Fruit fly (Drosophila melanogaster): ENCODE measurements around the gene CG18749.

dm6 chr3R:8275031-8275430 lies 31.2 kb downstream of the CG18749 start:
- no peak for TF ChIP-seq psq (optimal IDR thresholded peaks at IDR 0.05)
- TF ChIP-seq pan (optimal IDR thresholded peaks at IDR 0.05): no peak
- TF ChIP-seq usp (GFP tag; optimal IDR thresholded peaks at IDR 0.05): no peak

Measured in whole organism.